Worm (Caenorhabditis elegans) whole organism, late embryonic: ENCODE measurements around the gene vhp-1.
A peak's percentile ranks its signal among the peaks of the same experiment; 100 is the strongest.

Experiments used
- C38D4.7 ChIP-seq: fragments of 200-800 bp; sonication (Bioruptor generic); optimal IDR thresholded peaks from 2 replicates; lab custom pipeline; 2018; ENCODE audit warnings: mild to moderate bottlenecking, missing genetic modification characterization, moderate library complexity, missing compliant biosample characterization
- K02D7.2 ChIP-seq: sonication (generic microtip); optimal IDR thresholded peaks from 2 replicates; lab custom pipeline; 2017; ENCODE audit warnings: mild to moderate bottlenecking, missing genetic modification characterization, missing compliant biosample characterization
- K09A11.1 ChIP-seq: sonication (generic microtip); optimal IDR thresholded peaks from 2 replicates; lab custom pipeline; 2017; ENCODE audit warnings: antibody characterized with exemption, mild to moderate bottlenecking, missing genetic modification characterization, missing compliant biosample characterization; ENCODE audit not compliant: insufficient read depth
- Y22D7AL.16 ChIP-seq: sonication (generic microtip); optimal IDR thresholded peaks from 2 replicates; lab custom pipeline; 2016; ENCODE audit warnings: missing genetic modification characterization, missing compliant biosample characterization
- ama-1 ChIP-seq: fragments of 150-350 bp; optimal IDR thresholded peaks from 2 replicates; lab custom pipeline; 2014
- ceh-14 ChIP-seq: sonication (generic microtip); optimal IDR thresholded peaks from 2 replicates; lab custom pipeline; 2016; ENCODE audit warnings: missing genotype, missing genetic modification characterization, missing compliant biosample characterization
- ceh-2 ChIP-seq: sonication (generic microtip); optimal IDR thresholded peaks from 2 replicates; lab custom pipeline; 2016; ENCODE audit warnings: missing genotype, missing genetic modification characterization, missing compliant biosample characterization
- ceh-24 ChIP-seq: sonication (generic microtip); optimal IDR thresholded peaks from 2 replicates; lab custom pipeline; 2016; ENCODE audit warnings: mild to moderate bottlenecking, missing genetic modification characterization, missing compliant biosample characterization
- ceh-30 ChIP-seq: fragments of 150-350 bp; optimal IDR thresholded peaks from 2 replicates; lab custom pipeline; 2014; ENCODE audit warnings: missing biosample characterization, missing genetic modification characterization
- ceh-34 ChIP-seq: sonication (generic microtip); optimal IDR thresholded peaks from 2 replicates; lab custom pipeline; 2016; ENCODE audit warnings: mild to moderate bottlenecking, missing genetic modification characterization, missing compliant biosample characterization
- ceh-6 ChIP-seq: fragments of 200-800 bp; sonication (Bioruptor generic); optimal IDR thresholded peaks from 2 replicates; lab custom pipeline; 2018; ENCODE audit warnings: mild to moderate bottlenecking, missing genetic modification characterization, missing compliant biosample characterization
- ceh-9 ChIP-seq: sonication (generic microtip); optimal IDR thresholded peaks from 2 replicates; lab custom pipeline; 2016; ENCODE audit warnings: mild to moderate bottlenecking, missing genetic modification characterization, inconsistent platforms, missing compliant biosample characterization
- che-1 ChIP-seq: sonication (generic microtip); optimal IDR thresholded peaks from 2 replicates; lab custom pipeline; 2016; ENCODE audit warnings: mild to moderate bottlenecking, missing genetic modification characterization, missing compliant biosample characterization
- dmd-4 ChIP-seq: sonication (generic microtip); optimal IDR thresholded peaks from 2 replicates; lab custom pipeline; 2016; ENCODE audit warnings: borderline replicate concordance, missing genetic modification characterization, missing compliant biosample characterization
- elt-2 ChIP-seq: sonication (generic microtip); optimal IDR thresholded peaks from 2 replicates; lab custom pipeline; 2016; ENCODE audit warnings: missing genetic modification reagents, missing genetic modification characterization, missing compliant biosample characterization
- fax-1 ChIP-seq: sonication (generic microtip); optimal IDR thresholded peaks from 2 replicates; lab custom pipeline; 2016; ENCODE audit warnings: missing genotype, missing genetic modification characterization, missing compliant biosample characterization
- fkh-10 ChIP-seq: fragments of 150-350 bp; optimal IDR thresholded peaks from 2 replicates; lab custom pipeline; 2014; ENCODE audit warnings: missing biosample characterization, missing genetic modification reagents, missing genetic modification characterization
- gmeb-2 ChIP-seq: sonication (generic microtip); optimal IDR thresholded peaks from 2 replicates; lab custom pipeline; 2016; ENCODE audit warnings: missing genetic modification characterization, inconsistent platforms, missing compliant biosample characterization
- hlh-15 ChIP-seq: sonication (generic microtip); optimal IDR thresholded peaks from 2 replicates; lab custom pipeline; 2016; ENCODE audit warnings: missing genetic modification characterization, missing compliant biosample characterization
- hlh-30 ChIP-seq: sonication (generic microtip); optimal IDR thresholded peaks from 2 replicates; lab custom pipeline; 2017; ENCODE audit warnings: antibody characterized with exemption, missing genetic modification characterization, missing compliant biosample characterization; ENCODE audit not compliant: insufficient read depth
- hlh-6 ChIP-seq: sonication (generic microtip); optimal IDR thresholded peaks from 2 replicates; lab custom pipeline; 2016; ENCODE audit warnings: missing genotype, missing genetic modification characterization, missing compliant biosample characterization
- hlh-8 ChIP-seq: sonication (generic microtip); optimal IDR thresholded peaks from 2 replicates; lab custom pipeline; 2016; ENCODE audit warnings: missing genotype, missing genetic modification characterization, missing compliant biosample characterization
- lin-11 ChIP-seq: fragments of 200-800 bp; sonication (Bioruptor generic); optimal IDR thresholded peaks from 2 replicates; lab custom pipeline; 2018; ENCODE audit warnings: mild to moderate bottlenecking, missing genetic modification characterization, missing compliant biosample characterization
- madf-2 ChIP-seq: sonication (generic microtip); optimal IDR thresholded peaks from 2 replicates; lab custom pipeline; 2017; ENCODE audit warnings: missing genetic modification characterization, missing compliant biosample characterization
- nhr-11 ChIP-seq: fragments of 150-350 bp; optimal IDR thresholded peaks from 2 replicates; lab custom pipeline; 2014; ENCODE audit warnings: missing biosample characterization, missing genetic modification characterization
- pag-3 ChIP-seq: sonication (generic microtip); optimal IDR thresholded peaks from 2 replicates; lab custom pipeline; 2016; ENCODE audit warnings: missing compliant biosample characterization, missing genetic modification characterization, borderline replicate concordance
- pat-9 ChIP-seq: fragments of 200-800 bp; sonication (Bioruptor generic); optimal IDR thresholded peaks from 2 replicates; lab custom pipeline; 2018; ENCODE audit warnings: mild to moderate bottlenecking, missing genetic modification characterization, moderate library complexity, missing compliant biosample characterization
- pax-1 ChIP-seq: fragments of 150-350 bp; optimal IDR thresholded peaks from 2 replicates; lab custom pipeline; 2014; ENCODE audit warnings: missing biosample characterization, missing genetic modification characterization
- pha-2 ChIP-seq: sonication (generic microtip); optimal IDR thresholded peaks from 2 replicates; lab custom pipeline; 2017; ENCODE audit warnings: mild to moderate bottlenecking, missing genetic modification characterization, missing compliant biosample characterization
- rnt-1 ChIP-seq: sonication (generic microtip); optimal IDR thresholded peaks from 2 replicates; lab custom pipeline; 2016; ENCODE audit warnings: missing genetic modification characterization, missing compliant biosample characterization
- tbx-2 ChIP-seq: sonication (generic microtip); optimal IDR thresholded peaks from 2 replicates; lab custom pipeline; 2016; ENCODE audit warnings: missing genetic modification characterization, missing compliant biosample characterization
- unc-55 ChIP-seq: sonication (generic microtip); optimal IDR thresholded peaks from 2 replicates; lab custom pipeline; 2017; ENCODE audit warnings: missing biosample characterization, missing genetic modification reagents, missing genetic modification characterization
- ztf-16 ChIP-seq: sonication (generic microtip); optimal IDR thresholded peaks from 2 replicates; lab custom pipeline; 2017; ENCODE audit warnings: missing genetic modification characterization, missing compliant biosample characterization

Gene vhp-1

DNA sequence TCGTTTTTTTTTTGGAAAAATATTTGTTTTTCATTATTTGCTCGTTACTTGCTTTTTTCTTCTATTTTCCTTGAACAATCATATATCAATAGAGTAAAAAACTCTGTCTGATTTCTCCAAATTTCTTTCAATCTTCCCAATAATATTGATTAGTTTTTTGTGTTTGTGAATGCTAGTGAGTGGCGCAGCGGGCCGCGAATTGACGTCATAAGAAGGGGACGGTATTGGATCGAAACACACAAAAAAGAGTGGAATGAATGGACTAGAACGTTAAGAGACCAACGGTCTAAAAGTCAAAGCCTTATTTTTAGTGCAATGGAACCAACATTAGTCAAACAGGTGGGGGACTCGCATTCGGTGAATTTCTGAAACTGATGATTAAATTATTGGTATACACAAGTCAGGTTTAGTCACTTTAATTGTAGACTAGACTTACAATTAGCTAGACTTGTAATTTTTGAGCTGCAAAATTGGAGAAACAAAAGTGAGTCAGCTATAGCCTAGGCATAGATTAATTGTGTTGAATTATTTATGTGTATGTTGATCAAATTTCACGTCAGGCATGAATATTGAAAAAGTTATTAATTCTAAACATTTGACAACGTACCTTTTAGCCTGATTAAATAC lies 8.7 kb downstream of the vhp-1 start:
- TF ChIP-seq ceh-6 (GFP tag; lab: Kevin White, UChicago) (no peak), Y22D7AL.16 (tag; lab: Kevin White, UChicago) (no peak), ztf-16 (tag; lab: Kevin White, UChicago) (no peak), unc-55 (GFP tag; lab: Kevin White, UChicago) (no peak), ceh-2 (tag; lab: Kevin White, UChicago) (no peak), ceh-34 (no peak), C38D4.7 (no peak), pax-1 (no peak), lin-11 (no peak), K02D7.2 (tag; lab: Kevin White, UChicago) (no peak), ceh-24 (tag; lab: Kevin White, UChicago) (no peak), dmd-4 (tag; lab: Kevin White, UChicago) (no peak), fkh-10 (GFP tag; lab: Kevin White, UChicago) (no peak), ceh-14 (no peak)

DNA sequence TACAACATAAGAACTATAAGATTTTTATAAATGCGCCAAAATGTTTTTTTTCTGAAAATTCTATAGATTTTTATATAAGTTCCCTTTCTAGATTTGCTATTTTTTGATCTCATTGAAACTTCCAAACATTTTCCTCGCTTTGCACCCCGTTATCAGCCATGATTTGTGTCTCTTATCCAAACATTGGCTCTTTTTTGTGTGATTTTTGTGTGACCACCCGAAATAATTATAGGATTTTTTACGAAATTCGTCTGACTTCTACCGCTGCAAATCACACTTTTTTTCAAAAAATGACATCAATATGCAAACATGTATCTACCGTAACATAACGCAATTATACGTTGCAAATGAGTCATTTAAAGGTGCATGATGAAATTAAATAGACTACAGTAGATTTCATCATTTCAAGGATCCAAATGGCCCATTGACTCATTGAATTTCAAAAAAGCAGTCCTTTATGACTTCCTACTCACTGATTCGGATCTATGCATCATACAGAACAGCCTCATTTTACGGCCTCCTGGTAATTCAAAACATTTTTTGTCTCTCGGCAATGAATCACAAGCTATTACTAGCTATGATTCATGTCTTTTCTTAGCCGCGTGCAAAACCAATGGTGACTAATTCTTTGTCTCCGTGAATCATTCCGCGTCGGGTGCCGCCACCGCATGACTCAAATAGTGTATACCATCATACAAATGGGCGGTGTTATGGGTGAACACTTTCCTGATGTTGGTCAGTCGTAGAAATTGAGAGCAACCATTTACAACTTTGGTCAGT lies 9.5 kb downstream of the vhp-1 start:
- TF ChIP-seq elt-2 (tag; lab: Kevin White, UChicago): peak; percentile 8
- TF ChIP-seq gmeb-2: no peak

DNA sequence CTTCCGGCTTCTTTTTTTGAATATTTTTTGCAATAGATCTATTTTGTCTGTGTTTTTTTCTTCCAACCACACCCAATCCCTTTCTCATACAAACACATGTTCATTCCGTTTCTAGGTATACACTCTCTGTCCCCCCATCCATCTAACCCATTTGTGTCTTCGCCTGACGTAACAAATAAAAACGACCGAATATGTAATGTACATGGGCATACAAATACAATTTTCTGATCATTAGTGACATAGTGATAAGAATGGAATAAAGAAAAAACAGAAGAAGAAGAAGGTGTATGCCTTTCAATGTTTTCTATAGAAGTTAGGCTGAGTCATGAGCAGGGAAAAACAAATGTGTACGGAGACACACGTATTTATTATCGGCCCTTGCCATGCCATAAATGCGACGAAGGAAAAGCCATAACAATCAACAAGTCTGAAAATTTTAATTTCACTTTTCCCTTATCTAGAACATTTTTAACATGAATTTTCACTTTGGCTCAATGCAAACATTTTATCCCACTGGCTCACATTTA lies 10.7 kb downstream of the vhp-1 start:
- TF ChIP-seq hlh-30 (tag; lab: Kevin White, UChicago): no peak
- no peak for TF ChIP-seq pag-3 (tag; lab: Kevin White, UChicago)
- peak; percentile 54 for TF ChIP-seq elt-2 (tag; lab: Kevin White, UChicago)
- no peak for TF ChIP-seq tbx-2 (tag; lab: Kevin White, UChicago)
- no peak for TF ChIP-seq dmd-4 (tag; lab: Kevin White, UChicago)
- TF ChIP-seq ceh-24 (tag; lab: Kevin White, UChicago): no peak
- no peak for TF ChIP-seq hlh-15 (tag; lab: Kevin White, UChicago)
- TF ChIP-seq, all 69 proteins: peak for 1

DNA sequence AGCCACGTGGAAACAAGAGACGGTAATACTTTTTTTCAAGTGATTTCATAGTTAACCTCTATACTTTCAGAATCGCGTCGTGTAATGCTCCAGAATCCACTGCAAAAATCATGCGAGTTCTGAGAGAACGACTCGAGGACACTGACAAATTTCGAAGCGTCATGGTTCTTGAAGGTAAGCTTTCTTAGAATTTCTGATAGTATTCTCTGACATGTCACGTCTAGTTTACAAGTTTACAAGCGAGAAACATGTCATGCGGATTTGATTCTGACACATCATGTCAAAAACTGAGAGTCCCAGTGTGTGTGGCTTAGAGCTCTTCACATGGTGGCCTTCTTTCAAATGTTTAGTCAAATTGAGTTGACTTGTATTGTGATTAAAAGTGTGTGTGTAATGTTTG lies 11.6 kb downstream of the vhp-1 start:
- no peak for TF ChIP-seq tbx-2 (tag; lab: Kevin White, UChicago)
- TF ChIP-seq ama-1 (lab: Kevin White, UChicago): no peak
- no peak for TF ChIP-seq ceh-9 (tag; lab: Kevin White, UChicago)
- TF ChIP-seq che-1 (tag; lab: Kevin White, UChicago): no peak
- TF ChIP-seq C38D4.7: no peak
- TF ChIP-seq madf-2: no peak
- no peak for TF ChIP-seq pha-2 (tag; lab: Kevin White, UChicago)
- TF ChIP-seq K09A11.1: no peak
- no peak for TF ChIP-seq pat-9
- no peak for TF ChIP-seq fax-1
- TF ChIP-seq rnt-1 (tag; lab: Kevin White, UChicago): no peak
- no peak for TF ChIP-seq hlh-6 (tag; lab: Kevin White, UChicago)
- no peak for TF ChIP-seq hlh-8 (tag; lab: Kevin White, UChicago)
- TF ChIP-seq fkh-10 (GFP tag; lab: Kevin White, UChicago): no peak
- TF ChIP-seq nhr-11 (tag; lab: Kevin White, UChicago): no peak
- TF ChIP-seq ceh-30 (tag; lab: Kevin White, UChicago): no peak
